Fruit fly (Drosophila melanogaster): ENCODE data around the gene CG14770.

The CG14770 gene

dm6 chrX:1322214-1322613 is 46.8 kb upstream of the CG14770 start, which contains the start of gene DAAM (continued):
- TF ChIP-seq CG9817 (tag; optimal IDR thresholded peaks at IDR 0.05) (peak; percentile 56), slp2 (GFP tag; optimal IDR thresholded peaks at IDR 0.05) (no peak), CG13296 (GFP tag; optimal IDR thresholded peaks at IDR 0.05) (no peak), inv (GFP tag; IDR thresholded peaks at IDR 0.05; ENCODE audit: partially characterized antibody) (peak; percentile 26; the same call in 1 of the 2 replicates), CG17361 (GFP tag; IDR thresholded peaks at IDR 0.05) (no peak), CG10267 (tag; optimal IDR thresholded peaks at IDR 0.05) (no peak), hbn (GFP tag; IDR thresholded peaks at IDR 0.05; ENCODE audit: partially characterized antibody) (no peak), Meics (GFP tag; optimal IDR thresholded peaks at IDR 0.05) (peak; percentile 70), Lhr (GFP tag; optimal IDR thresholded peaks at IDR 0.05) (peak; percentile 97), crol (GFP tag; IDR thresholded peaks at IDR 0.05) (no peak), CG18011 (GFP tag; optimal IDR thresholded peaks at IDR 0.05) (no peak), ERR (GFP tag; optimal IDR thresholded peaks at IDR 0.05) (no peak), CG7786 (GFP tag; optimal IDR thresholded peaks at IDR 0.05) (peak; percentile 8), CG18476 (GFP tag; optimal IDR thresholded peaks at IDR 0.05) (no peak), sqz (GFP tag; optimal IDR thresholded peaks at IDR 0.05) (no peak), CG1603 (tag; optimal IDR thresholded peaks at IDR 0.05) (peak; percentile 89), CG3065 (GFP tag; optimal IDR thresholded peaks at IDR 0.05) (no peak), sob (GFP tag; IDR thresholded peaks at IDR 0.05) (peak; percentile 69), Sox102F (GFP tag; optimal IDR thresholded peaks at IDR 0.05) (no peak), Rx (GFP tag; IDR thresholded peaks at IDR 0.05) (no peak), CG15479 (GFP tag; optimal IDR thresholded peaks at IDR 0.05) (peak; percentile 61), Hr78 (GFP tag; optimal IDR thresholded peaks at IDR 0.05) (no peak), dmrt99B (tag; optimal IDR thresholded peaks at IDR 0.05) (no peak), CG18764 (GFP tag; optimal IDR thresholded peaks at IDR 0.05) (no peak), CG10959 (GFP tag; IDR thresholded peaks at IDR 0.05) (no peak), CG4328 (GFP tag; optimal IDR thresholded peaks at IDR 0.05) (peak; percentile 51), CG32767 (GFP tag; IDR thresholded peaks at IDR 0.05) (0 out of 2 replicates have a peak, but pooled peaks have one; percentile 23), trh (GFP tag; optimal IDR thresholded peaks at IDR 0.05) (no peak), Gug (GFP tag; IDR thresholded peaks at IDR 0.05) (no peak), ase (GFP tag; IDR thresholded peaks at IDR 0.05) (no peak), cas (GFP tag; IDR thresholded peaks at IDR 0.05) (no peak), shn (GFP tag; optimal IDR thresholded peaks at IDR 0.05) (peak; percentile 4), CG15601 (tag; optimal IDR thresholded peaks at IDR 0.05) (peak; percentile 45), CG12071 (GFP tag; optimal IDR thresholded peaks at IDR 0.05) (no peak), CG9437 (GFP tag; optimal IDR thresholded peaks at IDR 0.05) (no peak), kni (GFP tag; optimal IDR thresholded peaks at IDR 0.05) (no peak), PHDP (tag; optimal IDR thresholded peaks at IDR 0.05) (no peak), BEAF-32 (GFP tag; optimal IDR thresholded peaks at IDR 0.05) (peak; percentile 56), CG42726 (GFP tag; IDR thresholded peaks at IDR 0.05; ENCODE audit: partially characterized antibody) (peak; percentile 52; the same call in 1 of the 2 replicates), fd102C (GFP tag; optimal IDR thresholded peaks at IDR 0.05) (no peak), lola (GFP tag; optimal IDR thresholded peaks at IDR 0.05) (no peak), CHES-1-like (GFP tag; optimal IDR thresholded peaks at IDR 0.05) (peak; percentile 61), tio (GFP tag; optimal IDR thresholded peaks at IDR 0.05) (no peak), prd (optimal IDR thresholded peaks at IDR 0.05) (no peak), prd (GFP tag; IDR thresholded peaks at IDR 0.05) (no peak), CG14860 (GFP tag; IDR thresholded peaks at IDR 0.05; ENCODE audit: partially characterized antibody) (no peak), ken (GFP tag; IDR thresholded peaks at IDR 0.05) (peak; percentile 63; the same call in 2 of the 3 replicates), sens-2 (GFP tag; IDR thresholded peaks at IDR 0.05) (no peak), NC2α (GFP tag; optimal IDR thresholded peaks at IDR 0.05) (no peak), mirr (GFP tag; optimal IDR thresholded peaks at IDR 0.05) (peak; percentile 46)
